Fruit fly (Drosophila melanogaster): Measurements from ENCODE around the gene CG7024.
A peak's percentile ranks its signal among the peaks of the same experiment; 100 is the strongest.

CG7024 gene

DNA sequence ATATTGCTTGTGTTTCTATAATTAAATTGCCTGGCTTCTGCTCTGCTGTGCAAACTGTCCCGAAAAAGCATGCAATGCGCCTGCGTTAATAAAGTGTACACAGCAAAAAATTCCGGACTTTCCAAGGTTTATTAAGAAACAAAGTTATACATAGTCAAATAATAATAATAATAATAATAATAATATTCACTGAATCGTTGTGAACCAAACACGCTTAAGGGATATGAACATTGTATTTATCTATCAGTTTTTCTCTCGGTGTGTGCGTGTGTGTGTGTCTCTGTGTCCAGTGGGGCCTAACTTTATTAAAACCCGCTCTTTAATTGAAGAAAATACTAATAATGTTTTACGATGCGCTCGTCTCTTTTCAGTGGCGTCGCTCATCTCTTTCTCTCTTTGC, 13.9 kb upstream of the CG7024 start:
- no peak for TF ChIP-seq pb (GFP tag; optimal IDR thresholded peaks at IDR 0.05)
- no peak for TF ChIP-seq CG32772 (GFP tag; IDR thresholded peaks at IDR 0.05)
- TF ChIP-seq pnt (GFP tag; optimal IDR thresholded peaks at IDR 0.05): no peak
- TF ChIP-seq CG5953 (GFP tag; IDR thresholded peaks at IDR 0.05): no peak
- no peak for TF ChIP-seq p53 (GFP tag; optimal IDR thresholded peaks at IDR 0.05)
- no peak for TF ChIP-seq CG17568 (GFP tag; optimal IDR thresholded peaks at IDR 0.05)
- peak in 1 of 2 experiments; percentile 37 for TF ChIP-seq Hr51 (GFP tag; optimal IDR thresholded peaks at IDR 0.05)
- TF ChIP-seq CG9817 (tag; optimal IDR thresholded peaks at IDR 0.05): peak; percentile 20
- peak; percentile 55 for TF ChIP-seq Meics (GFP tag; optimal IDR thresholded peaks at IDR 0.05)
- TF ChIP-seq D19A (tag; optimal IDR thresholded peaks at IDR 0.05): peak; percentile 21
- TF ChIP-seq CG18599 (GFP tag; optimal IDR thresholded peaks at IDR 0.05): peak; percentile 77
- TF ChIP-seq CG1792 (GFP tag; optimal IDR thresholded peaks at IDR 0.05): no peak
- no peak for TF ChIP-seq CG10565 (GFP tag; optimal IDR thresholded peaks at IDR 0.05)
- peak; percentile 40 for TF ChIP-seq CG15269 (tag; optimal IDR thresholded peaks at IDR 0.05)
- no peak for TF ChIP-seq CG13123 (GFP tag; optimal IDR thresholded peaks at IDR 0.05)
- peak; percentile 59; the same call in 2 of the 3 replicates for TF ChIP-seq row (GFP tag; IDR thresholded peaks at IDR 0.05)
- TF ChIP-seq CG4328 (GFP tag; optimal IDR thresholded peaks at IDR 0.05): no peak
- no peak for TF ChIP-seq CG16813 (GFP tag; IDR thresholded peaks at IDR 0.05; ENCODE audit: partially characterized antibody)
- TF ChIP-seq mam (GFP tag; optimal IDR thresholded peaks at IDR 0.05): no peak
- TF ChIP-seq Trl (optimal IDR thresholded peaks at IDR 0.05): no peak
- TF ChIP-seq Trl (GFP tag; optimal IDR thresholded peaks at IDR 0.05): no peak
- peak; percentile 1 for TF ChIP-seq trem (tag; optimal IDR thresholded peaks at IDR 0.05)
- peak; percentile 34 for TF ChIP-seq dmrt99B (tag; optimal IDR thresholded peaks at IDR 0.05)
- peak; percentile 39 for TF ChIP-seq unpg (GFP tag; optimal IDR thresholded peaks at IDR 0.05)
- TF ChIP-seq pan (optimal IDR thresholded peaks at IDR 0.05): no peak
- no peak for TF ChIP-seq pan (GFP tag; optimal IDR thresholded peaks at IDR 0.05 in 1 of 2, IDR thresholded peaks at IDR 0.05 in 1 of 2)
- TF ChIP-seq al (GFP tag; IDR thresholded peaks at IDR 0.05): no peak
- TF ChIP-seq CG8089 (GFP tag; optimal IDR thresholded peaks at IDR 0.05): no peak
- TF ChIP-seq CG18011 (GFP tag; optimal IDR thresholded peaks at IDR 0.05): no peak
- TF ChIP-seq fd96Cb (tag; optimal IDR thresholded peaks at IDR 0.05): peak; percentile 15
- peak; percentile 28 for TF ChIP-seq Blimp-1 (GFP tag; optimal IDR thresholded peaks at IDR 0.05)
- peak; percentile 14 for TF ChIP-seq Fer3 (tag; optimal IDR thresholded peaks at IDR 0.05)
- TF ChIP-seq cwo (GFP tag; optimal IDR thresholded peaks at IDR 0.05): peak; percentile 32
- no peak for TF ChIP-seq lbe (GFP tag; optimal IDR thresholded peaks at IDR 0.05)
- TF ChIP-seq bsh (GFP tag; optimal IDR thresholded peaks at IDR 0.05): peak in 1 of 2 experiments; percentile 32
- TF ChIP-seq CG42726 (GFP tag; IDR thresholded peaks at IDR 0.05; ENCODE audit: partially characterized antibody): no peak
- peak; percentile 52 for TF ChIP-seq CG2712 (tag; optimal IDR thresholded peaks at IDR 0.05)
- TF ChIP-seq wek (GFP tag; optimal IDR thresholded peaks at IDR 0.05): no peak
- TF ChIP-seq CG12236 (GFP tag; optimal IDR thresholded peaks at IDR 0.05): no peak
- TF ChIP-seq ranshi (GFP tag; IDR thresholded peaks at IDR 0.05): no peak
- peak; percentile 30 for TF ChIP-seq CG9727 (GFP tag; optimal IDR thresholded peaks at IDR 0.05)
- TF ChIP-seq toy (GFP tag; IDR thresholded peaks at IDR 0.05): no peak
- no peak for TF ChIP-seq seq (GFP tag; IDR thresholded peaks at IDR 0.05)
- peak; percentile 19 for TF ChIP-seq lilli (GFP tag; optimal IDR thresholded peaks at IDR 0.05)
- no peak for TF ChIP-seq ab (GFP tag; optimal IDR thresholded peaks at IDR 0.05)
- TF ChIP-seq CG2199 (GFP tag; IDR thresholded peaks at IDR 0.05): no peak
- TF ChIP-seq Xbp1 (GFP tag; optimal IDR thresholded peaks at IDR 0.05): peak; percentile 32
- peak; percentile 7 for TF ChIP-seq CG30431 (GFP tag; optimal IDR thresholded peaks at IDR 0.05)
- no peak for TF ChIP-seq bigmax (GFP tag; optimal IDR thresholded peaks at IDR 0.05)
- TF ChIP-seq pzg (GFP tag; optimal IDR thresholded peaks at IDR 0.05): no peak
- TF ChIP-seq Optix (GFP tag; IDR thresholded peaks at IDR 0.05): no peak

All from whole organism, embryonic.